Worm (Caenorhabditis elegans) whole organism, L2 larva: ENCODE data around the gene stc-1.

Source experiments
- C34F6.9 ChIP-seq: fragments of 150-350 bp; optimal IDR thresholded peaks from 2 replicates; lab custom pipeline; 2014; ENCODE audit warnings: missing biosample characterization, missing genetic modification characterization
- F13H6.1 ChIP-seq: sonication (generic microtip); optimal IDR thresholded peaks from 2 replicates; lab custom pipeline; 2016; ENCODE audit warnings: missing genetic modification characterization, missing compliant biosample characterization
- R02D3.7 ChIP-seq: fragments of 150-350 bp; optimal IDR thresholded peaks from 2 replicates; lab custom pipeline; 2014; ENCODE audit warnings: missing biosample characterization, missing genetic modification characterization
- Y55F3AM.14 ChIP-seq: fragments of 200-800 bp; sonication (Bioruptor generic); optimal IDR thresholded peaks from 2 replicates; lab custom pipeline; 2018; ENCODE audit warnings: mild to moderate bottlenecking, missing genetic modification characterization, missing compliant biosample characterization
- aly-2 ChIP-seq: fragments of 150-350 bp; optimal IDR thresholded peaks from 2 replicates; lab custom pipeline; 2014; ENCODE audit warnings: missing biosample characterization, missing genetic modification characterization
- ama-1 ChIP-seq: fragments of 150-350 bp; optimal IDR thresholded peaks from 2 replicates; lab custom pipeline; 2018; ENCODE audit warnings: inconsistent platforms
- blmp-1 ChIP-seq: sonication (generic microtip); optimal IDR thresholded peaks from 2 replicates; lab custom pipeline; 2017; ENCODE audit warnings: missing genetic modification characterization, mild to moderate bottlenecking, missing compliant biosample characterization, antibody characterized with exemption, moderate library complexity; ENCODE audit not compliant: insufficient read depth
- ceh-16 ChIP-seq: fragments of 150-350 bp; optimal IDR thresholded peaks from 2 replicates; lab custom pipeline; 2014; ENCODE audit warnings: missing biosample characterization, missing genetic modification characterization
- ceh-82 ChIP-seq: fragments of 150-350 bp; optimal IDR thresholded peaks from 2 replicates; lab custom pipeline; 2014; ENCODE audit warnings: missing biosample characterization, missing genetic modification characterization
- crh-2 ChIP-seq: sonication (generic microtip); optimal IDR thresholded peaks from 2 replicates; lab custom pipeline; 2017; ENCODE audit warnings: missing biosample characterization, missing genetic modification characterization
- dmd-4 ChIP-seq: sonication (generic microtip); optimal IDR thresholded peaks from 2 replicates; lab custom pipeline; 2017; ENCODE audit warnings: missing biosample characterization, missing genetic modification characterization
- egl-27 ChIP-seq: sonication (generic microtip); optimal IDR thresholded peaks from 3 replicates; lab custom pipeline; 2017; ENCODE audit warnings: missing biosample characterization, missing genetic modification reagents, missing genetic modification characterization
- elt-1 ChIP-seq: fragments of 150-350 bp; optimal IDR thresholded peaks from 2 replicates; lab custom pipeline; 2014; ENCODE audit warnings: missing biosample characterization, missing genetic modification characterization
- elt-3 ChIP-seq: sonication (generic microtip); optimal IDR thresholded peaks from 2 replicates; lab custom pipeline; 2017; ENCODE audit warnings: missing biosample characterization, missing genetic modification characterization
- fos-1 ChIP-seq: fragments of 150-350 bp; optimal IDR thresholded peaks from 2 replicates; lab custom pipeline; 2014; ENCODE audit warnings: missing biosample characterization, missing genetic modification characterization
- gmeb-1 ChIP-seq: fragments of 150-350 bp; optimal IDR thresholded peaks from 2 replicates; lab custom pipeline; 2014; ENCODE audit warnings: missing biosample characterization, missing genetic modification characterization
- lin-11 ChIP-seq: fragments of 150-350 bp; sonication (generic microtip); optimal IDR thresholded peaks from 2 replicates; lab custom pipeline; 2014; ENCODE audit warnings: missing biosample characterization, missing genetic modification characterization, inconsistent platforms, mixed read lengths
- lin-13 ChIP-seq: fragments of 150-350 bp; optimal IDR thresholded peaks from 2 replicates; lab custom pipeline; 2014; ENCODE audit warnings: missing biosample characterization, missing genetic modification reagents, missing genetic modification characterization
- lin-39 ChIP-seq: fragments of 150-350 bp; optimal IDR thresholded peaks from 2 replicates; lab custom pipeline; 2014; ENCODE audit warnings: missing biosample characterization, missing genetic modification reagents, missing genetic modification characterization
- lsy-2 ChIP-seq, 2 experiments: fragments of 150-350 bp in 1 of 2; sonication (generic microtip) in 1 of 2; optimal IDR thresholded peaks; 2 replicates each; lab custom pipeline; 2014 to 2017; ENCODE audit warnings: missing biosample characterization in 2 of 2, missing genetic modification characterization in 2 of 2
- mbf-1 ChIP-seq: sonication (generic microtip); optimal IDR thresholded peaks from 2 replicates; lab custom pipeline; 2017; ENCODE audit warnings: missing biosample characterization, missing genetic modification characterization
- mdl-1 ChIP-seq, 2 experiments: fragments of 150-350 bp in 1 of 2; sonication (generic microtip) in 1 of 2; optimal IDR thresholded peaks; 2 replicates each; lab custom pipeline; 2017; ENCODE audit warnings: missing biosample characterization in 2 of 2, missing genetic modification characterization in 2 of 2
- nhr-10 ChIP-seq: sonication (generic microtip); optimal IDR thresholded peaks from 2 replicates; lab custom pipeline; 2017; ENCODE audit warnings: missing biosample characterization, missing genetic modification characterization
- nhr-11 ChIP-seq: fragments of 150-350 bp; optimal IDR thresholded peaks from 2 replicates; lab custom pipeline; 2014; ENCODE audit warnings: missing biosample characterization, missing genetic modification characterization
- nhr-129 ChIP-seq: fragments of 150-350 bp; optimal IDR thresholded peaks from 2 replicates; lab custom pipeline; 2014; ENCODE audit warnings: missing biosample characterization, missing genetic modification characterization
- nhr-23 ChIP-seq: fragments of 150-350 bp; optimal IDR thresholded peaks from 2 replicates; lab custom pipeline; 2014; ENCODE audit warnings: missing biosample characterization, missing genetic modification reagents, missing genetic modification characterization
- nhr-25 ChIP-seq: fragments of 150-350 bp; sonication (generic microtip); optimal IDR thresholded peaks from 3 replicates; lab custom pipeline; 2014; ENCODE audit warnings: missing biosample characterization, missing genetic modification characterization
- nhr-6 ChIP-seq: fragments of 150-350 bp; optimal IDR thresholded peaks from 2 replicates; lab custom pipeline; 2014; ENCODE audit warnings: missing biosample characterization, missing genetic modification characterization
- peb-1 ChIP-seq: fragments of 150-350 bp; optimal IDR thresholded peaks from 2 replicates; lab custom pipeline; 2014; ENCODE audit warnings: missing biosample characterization, missing genetic modification characterization
- sem-4 ChIP-seq: fragments of 150-350 bp; optimal IDR thresholded peaks from 2 replicates; lab custom pipeline; 2014; ENCODE audit warnings: missing biosample characterization, missing genetic modification reagents, missing genetic modification characterization
- sma-3 ChIP-seq: sonication (generic microtip); optimal IDR thresholded peaks from 2 replicates; lab custom pipeline; 2016; ENCODE audit warnings: missing genetic modification reagents, missing genetic modification characterization, missing compliant biosample characterization
- sma-9 ChIP-seq, 2 experiments: fragments of 150-350 bp in 1 of 2; sonication (generic microtip) in 1 of 2; optimal IDR thresholded peaks; 2 replicates each; lab custom pipeline; 2014 to 2016; ENCODE audit warnings: missing genetic modification characterization in 2 of 2, mild to moderate bottlenecking in 1 of 2, missing biosample characterization in 1 of 2, missing compliant biosample characterization in 1 of 2, missing genetic modification reagents in 1 of 2, moderate library complexity in 1 of 2
- snpc-4 ChIP-seq: fragments of 150-350 bp; optimal IDR thresholded peaks from 2 replicates; lab custom pipeline; 2014; ENCODE audit warnings: missing biosample characterization, missing genetic modification characterization
- unc-39 ChIP-seq: fragments of 150-350 bp; optimal IDR thresholded peaks from 2 replicates; lab custom pipeline; 2014; ENCODE audit warnings: missing biosample characterization, missing genetic modification characterization
- unc-55 ChIP-seq: fragments of 150-350 bp; sonication (generic microtip); optimal IDR thresholded peaks from 3 replicates; lab custom pipeline; 2014; ENCODE audit warnings: missing biosample characterization, missing genetic modification reagents, missing genetic modification characterization
- unc-62 ChIP-seq: fragments of 150-350 bp; optimal IDR thresholded peaks from 2 replicates; lab custom pipeline; 2014; ENCODE audit warnings: missing biosample characterization, missing genetic modification reagents, missing genetic modification characterization
- zag-1 ChIP-seq: fragments of 150-350 bp; optimal IDR thresholded peaks from 2 replicates; lab custom pipeline; 2014; ENCODE audit warnings: missing biosample characterization, missing genetic modification characterization
- ztf-11 ChIP-seq: sonication (generic microtip); optimal IDR thresholded peaks from 2 replicates; lab custom pipeline; 2017; ENCODE audit warnings: missing biosample characterization, missing genetic modification characterization
- ztf-4 ChIP-seq: fragments of 150-350 bp; optimal IDR thresholded peaks from 2 replicates; lab custom pipeline; 2014; ENCODE audit warnings: missing biosample characterization, missing genetic modification characterization

Gene stc-1

ce11 chrII:8593840-8594625 lies 28.1 kb upstream of the stc-1 start, which contains the start of gene aptf-3:
TSS of gene aptf-3 (plus strand) at chrII:8594190.
- TF ChIP-seq unc-55 (GFP tag; lab: Kevin White, UChicago) (no peak), Y55F3AM.14 (GFP tag; lab: Kevin White, UChicago) (no peak), ztf-11 (tag; lab: Kevin White, UChicago) (no peak), nhr-6 (no peak), sem-4 (tag; lab: Kevin White, UChicago) (no peak), blmp-1 (tag; lab: Kevin White, UChicago) (no peak)

ce11 chrII:8590684-8591083 lies 24.7 kb upstream of the stc-1 start, which contains the start of gene aptf-4:
TSS of gene aptf-4 (plus strand) at chrII:8590984.
- no peak for TF ChIP-seq nhr-23
- TF ChIP-seq unc-55 (GFP tag; lab: Kevin White, UChicago): peak; percentile 26
- TF ChIP-seq aly-2: no peak

- TF ChIP-seq ceh-16 (tag; lab: Kevin White, UChicago) (no peak), crh-2 (peak; percentile 35), dmd-4 (tag; lab: Kevin White, UChicago) (no peak), C34F6.9 (tag; lab: Kevin White, UChicago) (peak; percentile 49), unc-55 (GFP tag; lab: Kevin White, UChicago) (peak; percentile 17), sma-9 (GFP tag; optimal IDR thresholded peaks at IDR 0.05; lab: Kevin White, UChicago) (peak; percentile 38), sma-9 (tag; optimal IDR thresholded peaks at IDR 0.05; lab: Kevin White, UChicago) (no peak), lsy-2 (tag; optimal IDR thresholded peaks at IDR 0.05; lab: Kevin White, UChicago) (peak in 1 of 2 experiments; percentile 39), mdl-1 (tag; optimal IDR thresholded peaks at IDR 0.05; lab: Kevin White, UChicago) (no peak), R02D3.7 (no peak), nhr-23 (no peak), sem-4 (tag; lab: Kevin White, UChicago) (no peak), nhr-129 (tag; lab: Kevin White, UChicago) (no peak), nhr-6 (no peak), unc-39 (tag; lab: Kevin White, UChicago) (no peak), ztf-11 (tag; lab: Kevin White, UChicago) (no peak), fos-1 (tag; lab: Kevin White, UChicago) (no peak), nhr-11 (no peak), nhr-25 (tag; lab: Kevin White, UChicago) (no peak), elt-1 (tag; lab: Kevin White, UChicago) (no peak), zag-1 (peak; percentile 40)
Measured at ce11 chrII:8589227-8589626, 23.3 kb upstream of the stc-1 start.

- TF ChIP-seq ztf-4 (tag; lab: Kevin White, UChicago): no peak
- TF ChIP-seq lin-39 (tag; lab: Kevin White, UChicago): peak; percentile 16
Measured at ce11 chrII:8588442-8588841, 22.5 kb upstream of the stc-1 start.

ce11 chrII:8587660-8588230 lies 21.8 kb upstream of the stc-1 start:
- TF ChIP-seq nhr-11 (no peak), gmeb-1 (tag; lab: Kevin White, UChicago) (no peak), ztf-4 (tag; lab: Kevin White, UChicago) (no peak), nhr-10 (tag; lab: Kevin White, UChicago) (no peak), lin-39 (tag; lab: Kevin White, UChicago) (no peak), unc-62 (GFP tag; lab: Kevin White, UChicago) (no peak), ceh-82 (tag; lab: Kevin White, UChicago) (no peak), ztf-11 (tag; lab: Kevin White, UChicago) (no peak), nhr-23 (no peak), lin-11 (tag; lab: Kevin White, UChicago) (no peak), zag-1 (peak; percentile 28), lsy-2 (tag; optimal IDR thresholded peaks at IDR 0.05; lab: Kevin White, UChicago) (peak in 1 of 2 experiments; percentile 18), F13H6.1 (tag; lab: Kevin White, UChicago) (peak; percentile 11), elt-3 (no peak), sma-3 (GFP tag; lab: Kevin White, UChicago) (no peak), C34F6.9 (tag; lab: Kevin White, UChicago) (no peak), nhr-129 (tag; lab: Kevin White, UChicago) (peak; percentile 21), egl-27 (tag; lab: Kevin White, UChicago) (no peak), aly-2 (no peak), mbf-1 (tag; lab: Kevin White, UChicago) (no peak), blmp-1 (tag; lab: Kevin White, UChicago) (no peak), fos-1 (tag; lab: Kevin White, UChicago) (no peak), peb-1 (no peak), crh-2 (no peak), elt-1 (tag; lab: Kevin White, UChicago) (no peak), sem-4 (tag; lab: Kevin White, UChicago) (peak; percentile 29), unc-55 (GFP tag; lab: Kevin White, UChicago) (peak; percentile 70), lin-13 (GFP tag; lab: Kevin White, UChicago) (no peak), Y55F3AM.14 (GFP tag; lab: Kevin White, UChicago) (no peak), snpc-4 (tag; lab: Kevin White, UChicago) (no peak), ceh-16 (tag; lab: Kevin White, UChicago) (no peak), R02D3.7 (no peak), ama-1 (no peak)
